Fruit fly (Drosophila melanogaster): ENCODE results near the gene tin.

tin gene

dm6 chr3R:21331195-21331594, 47.6 kb upstream of the tin start:
- TF ChIP-seq Rel (GFP tag; optimal IDR thresholded peaks at IDR 0.05) (no peak), Rel (tag; optimal IDR thresholded peaks at IDR 0.05) (peak; percentile 75), CG32264 (GFP tag; optimal IDR thresholded peaks at IDR 0.05) (no peak)

- TF ChIP-seq CG9705 (GFP tag; optimal IDR thresholded peaks at IDR 0.05) (peak; percentile 67), Hr78 (GFP tag; optimal IDR thresholded peaks at IDR 0.05) (no peak), OdsH (GFP tag; optimal IDR thresholded peaks at IDR 0.05) (peak; percentile 80), N (GFP tag; optimal IDR thresholded peaks at IDR 0.05) (no peak), Dfd (GFP tag; optimal IDR thresholded peaks at IDR 0.05) (peak; percentile 39), sage (GFP tag; optimal IDR thresholded peaks at IDR 0.05) (no peak), fru (GFP tag; optimal IDR thresholded peaks at IDR 0.05) (peak; percentile 76), jim (GFP tag; optimal IDR thresholded peaks at IDR 0.05) (no peak), brk (GFP tag; optimal IDR thresholded peaks at IDR 0.05) (no peak), lola (GFP tag; optimal IDR thresholded peaks at IDR 0.05) (no peak), dl (GFP tag; optimal IDR thresholded peaks at IDR 0.05; ENCODE audit: insufficient read depth in 1 of 2, partially characterized antibody in 2 of 2) (no peak), psq (GFP tag; optimal IDR thresholded peaks at IDR 0.05) (peak; percentile 76), Jra (GFP tag; optimal IDR thresholded peaks at IDR 0.05) (peak; percentile 36), Vsx2 (GFP tag; optimal IDR thresholded peaks at IDR 0.05; ENCODE audit: partially characterized antibody) (no peak), Hr83 (GFP tag; optimal IDR thresholded peaks at IDR 0.05; ENCODE audit: poor library complexity, severe bottlenecking) (no peak), Rel (GFP tag; optimal IDR thresholded peaks at IDR 0.05) (no peak), Rel (tag; optimal IDR thresholded peaks at IDR 0.05) (no peak), br (GFP tag; optimal IDR thresholded peaks at IDR 0.05) (peak; percentile 65), CG32264 (GFP tag; optimal IDR thresholded peaks at IDR 0.05) (no peak), dmrt93B (GFP tag; optimal IDR thresholded peaks at IDR 0.05) (peak; percentile 78), Abd-B (GFP tag; optimal IDR thresholded peaks at IDR 0.05) (no peak), dsf (GFP tag; optimal IDR thresholded peaks at IDR 0.05; ENCODE audit: borderline replicate concordance) (no peak), GATAd (GFP tag; optimal IDR thresholded peaks at IDR 0.05) (no peak), h (GFP tag; optimal IDR thresholded peaks at IDR 0.05) (peak; percentile 78), pan (optimal IDR thresholded peaks at IDR 0.05) (no peak), ey (GFP tag; optimal IDR thresholded peaks at IDR 0.05) (peak; percentile 78), Sp1 (GFP tag; optimal IDR thresholded peaks at IDR 0.05) (peak; percentile 86), rgr (GFP tag; optimal IDR thresholded peaks at IDR 0.05) (peak; percentile 71), Myc (optimal IDR thresholded peaks at IDR 0.05) (no peak), woc (GFP tag; optimal IDR thresholded peaks at IDR 0.05) (peak; percentile 69), CrebA (GFP tag; optimal IDR thresholded peaks at IDR 0.05; ENCODE audit: borderline replicate concordance) (no peak), tai (GFP tag; optimal IDR thresholded peaks at IDR 0.05) (peak; percentile 3), Hnf4 (GFP tag; optimal IDR thresholded peaks at IDR 0.05) (peak; percentile 35), Dif (GFP tag; optimal IDR thresholded peaks at IDR 0.05; ENCODE audit: partially characterized antibody) (no peak), Mio (GFP tag; optimal IDR thresholded peaks at IDR 0.05) (no peak), sv (GFP tag; optimal IDR thresholded peaks at IDR 0.05) (peak; percentile 38), usp (GFP tag; optimal IDR thresholded peaks at IDR 0.05) (no peak), HLH106 (tag; optimal IDR thresholded peaks at IDR 0.05) (peak; percentile 84), foxo (GFP tag; optimal IDR thresholded peaks at IDR 0.05) (peak in 1 of 2 experiments; percentile 81)
Measured at dm6 chr3R:21336797-21337244, 42.0 kb upstream of the tin start.

dm6 chr3R:21338313-21338921, 40.4 kb upstream of the tin start:
- TF ChIP-seq pan (optimal IDR thresholded peaks at IDR 0.05) (no peak), Dif (GFP tag; optimal IDR thresholded peaks at IDR 0.05; ENCODE audit: partially characterized antibody) (no peak), Hr78 (GFP tag; optimal IDR thresholded peaks at IDR 0.05) (no peak), Rel (GFP tag; optimal IDR thresholded peaks at IDR 0.05) (no peak), Rel (tag; optimal IDR thresholded peaks at IDR 0.05) (no peak), Myc (optimal IDR thresholded peaks at IDR 0.05) (no peak), h (GFP tag; optimal IDR thresholded peaks at IDR 0.05) (no peak)

Measured in whole organism, wandering third instar larva.